Worm (Caenorhabditis elegans): ENCODE data around the gene srg-40.

DNA sequence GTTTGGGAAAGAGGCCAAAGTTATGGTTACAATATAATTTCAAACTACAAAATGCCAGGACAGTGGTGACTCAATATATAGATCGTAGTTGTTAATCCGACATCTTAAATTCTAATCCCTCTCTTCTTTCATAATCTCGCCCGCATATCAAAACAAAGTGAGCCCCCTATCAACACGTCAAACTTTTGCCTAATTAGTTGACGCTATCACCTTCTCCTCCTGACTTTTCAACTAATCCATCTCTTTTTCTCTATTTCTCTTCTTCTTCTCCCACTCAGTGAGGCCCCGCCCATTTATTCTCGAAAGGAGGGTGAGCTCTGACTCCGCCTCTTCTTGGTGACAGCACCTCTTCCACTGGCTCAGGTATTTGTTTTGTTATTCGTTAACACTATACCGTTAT lies 46.9 kb upstream of the srg-40 start:
- TF ChIP-seq ztf-4 (tag; optimal IDR thresholded peaks at IDR 0.05) (no peak), nhr-11 (tag; optimal IDR thresholded peaks at IDR 0.05) (no peak), egl-5 (tag; optimal IDR thresholded peaks at IDR 0.05) (peak; percentile 5), lin-39 (tag; optimal IDR thresholded peaks at IDR 0.05) (no peak), mml-1 (tag; optimal IDR thresholded peaks at IDR 0.05) (no peak), aly-2 (tag; optimal IDR thresholded peaks at IDR 0.05) (no peak), pha-4 (tag; optimal IDR thresholded peaks at IDR 0.05) (no peak), nhr-12 (tag; optimal IDR thresholded peaks at IDR 0.05) (no peak), lin-15B (tag; optimal IDR thresholded peaks at IDR 0.05) (no peak), elt-3 (tag; optimal IDR thresholded peaks at IDR 0.05) (no peak), nhr-25 (tag; optimal IDR thresholded peaks at IDR 0.05) (no peak), nhr-237 (tag; optimal IDR thresholded peaks at IDR 0.05) (no peak)
